Worm (Caenorhabditis elegans) whole organism, mixed stage, embryonic: Measurements from ENCODE around the gene F13A7.12.

Source experiments
- blmp-1 ChIP-seq: fragments of 150-350 bp; optimal IDR thresholded peaks from 2 replicates; lab custom pipeline; 2014; ENCODE audit warnings: missing biosample characterization, missing genetic modification characterization
- drap-1 ChIP-seq: fragments of 200-800 bp; sonication (Bioruptor generic); optimal IDR thresholded peaks from 3 replicates; lab custom pipeline; 2018; ENCODE audit warnings: mild to moderate bottlenecking, missing genetic modification characterization, missing compliant biosample characterization
- elt-1 ChIP-seq: sonication (generic microtip); optimal IDR thresholded peaks from 2 replicates; lab custom pipeline; 2017; ENCODE audit warnings: missing genetic modification characterization, mild to moderate bottlenecking, missing compliant biosample characterization, antibody characterized with exemption, moderate library complexity, borderline replicate concordance; ENCODE audit not compliant: insufficient read depth
- ham-2 ChIP-seq: fragments of 200-800 bp; sonication (Bioruptor generic); optimal IDR thresholded peaks from 2 replicates; lab custom pipeline; 2018; ENCODE audit warnings: mild to moderate bottlenecking, missing genetic modification characterization, missing compliant biosample characterization
- lin-13 ChIP-seq: fragments of 150-350 bp; optimal IDR thresholded peaks from 2 replicates; lab custom pipeline; 2014; ENCODE audit warnings: missing biosample characterization, missing genetic modification characterization
- lsy-2 ChIP-seq: fragments of 150-350 bp; optimal IDR thresholded peaks from 2 replicates; lab custom pipeline; 2014; ENCODE audit warnings: missing biosample characterization, missing genetic modification characterization
- mab-5 ChIP-seq: fragments of 150-350 bp; optimal IDR thresholded peaks from 2 replicates; lab custom pipeline; 2014; ENCODE audit warnings: missing biosample characterization, missing genetic modification characterization
- nhr-12 ChIP-seq: fragments of 150-350 bp; optimal IDR thresholded peaks from 2 replicates; lab custom pipeline; 2014; ENCODE audit warnings: missing biosample characterization, missing genetic modification characterization
- nhr-28 ChIP-seq: fragments of 150-350 bp; optimal IDR thresholded peaks from 2 replicates; lab custom pipeline; 2014; ENCODE audit warnings: missing biosample characterization, missing genetic modification characterization
- nhr-76 ChIP-seq: sonication (generic microtip); optimal IDR thresholded peaks from 2 replicates; lab custom pipeline; 2017; ENCODE audit warnings: missing biosample characterization, missing genetic modification characterization
- pha-4 ChIP-seq: fragments of 150-350 bp; optimal IDR thresholded peaks from 2 replicates; lab custom pipeline; 2018; ENCODE audit warnings: missing biosample characterization, missing genetic modification reagents, missing genetic modification characterization
- snpc-4 ChIP-seq: fragments of 150-350 bp; optimal IDR thresholded peaks from 2 replicates; lab custom pipeline; 2014; ENCODE audit warnings: missing biosample characterization, missing genetic modification characterization
- ztf-11 ChIP-seq: fragments of 150-350 bp; optimal IDR thresholded peaks from 2 replicates; lab custom pipeline; 2014; ENCODE audit warnings: missing biosample characterization, missing genetic modification characterization

- TF ChIP-seq drap-1 (GFP tag; lab: Kevin White, UChicago) = no peak
- no peak for TF ChIP-seq nhr-28 (tag; lab: Kevin White, UChicago)
- TF ChIP-seq elt-1 (tag; lab: Kevin White, UChicago) = no peak
- no peak for TF ChIP-seq lsy-2 (tag; lab: Kevin White, UChicago)
- TF ChIP-seq lin-13 (tag; lab: Kevin White, UChicago) = no peak
- no peak for TF ChIP-seq pha-4 (tag; lab: Kevin White, UChicago)
- TF ChIP-seq snpc-4 = no peak
- no peak for TF ChIP-seq nhr-76 (tag; lab: Kevin White, UChicago)
- no peak for TF ChIP-seq mab-5 (tag; lab: Kevin White, UChicago)
- no peak for TF ChIP-seq ztf-11 (tag; lab: Kevin White, UChicago)
- TF ChIP-seq nhr-12 (tag; lab: Kevin White, UChicago) = no peak
- no peak for TF ChIP-seq ham-2
- no peak for TF ChIP-seq blmp-1 (tag; lab: Kevin White, UChicago)
Observed at ce11 chrV:16420696-16421095, 24.9 kb downstream of the F13A7.12 start, which contains the start of gene srw-48.
